Fruit fly (Drosophila melanogaster): Measurements from ENCODE around the gene Cpr65Ay.
"Not testable (repeated sequence)": the region's sequence is repeated elsewhere in the genome, so short reads cannot be mapped to it uniquely, and the experiment has no call there.

Gene Cpr65Ay

DNA sequence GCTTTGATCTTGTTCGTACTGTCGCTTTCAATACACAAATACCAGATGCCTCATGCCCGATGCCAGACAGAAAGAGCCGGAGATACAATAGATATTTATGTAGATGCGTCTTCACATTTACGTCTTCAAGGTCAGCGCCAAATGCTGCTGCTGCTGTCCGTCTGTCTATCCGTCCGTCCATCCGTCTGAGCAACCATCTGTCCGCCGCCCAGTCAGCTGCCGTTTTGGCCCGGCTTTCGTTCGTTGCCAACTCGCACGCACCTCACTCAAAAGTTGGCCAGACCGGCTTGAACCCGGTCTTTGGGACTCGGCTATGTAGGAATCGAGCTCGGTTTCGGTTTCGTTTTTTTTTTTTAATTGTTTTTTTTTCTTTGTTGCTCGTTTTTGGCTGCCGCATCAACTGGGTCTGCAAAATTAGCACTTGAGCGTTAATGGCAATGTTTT, 3.5 kb downstream of the Cpr65Ay start:
- TF ChIP-seq CG8478 (optimal IDR thresholded peaks at IDR 0.05) (no peak), CTCF (optimal IDR thresholded peaks at IDR 0.05) (no peak)

DNA sequence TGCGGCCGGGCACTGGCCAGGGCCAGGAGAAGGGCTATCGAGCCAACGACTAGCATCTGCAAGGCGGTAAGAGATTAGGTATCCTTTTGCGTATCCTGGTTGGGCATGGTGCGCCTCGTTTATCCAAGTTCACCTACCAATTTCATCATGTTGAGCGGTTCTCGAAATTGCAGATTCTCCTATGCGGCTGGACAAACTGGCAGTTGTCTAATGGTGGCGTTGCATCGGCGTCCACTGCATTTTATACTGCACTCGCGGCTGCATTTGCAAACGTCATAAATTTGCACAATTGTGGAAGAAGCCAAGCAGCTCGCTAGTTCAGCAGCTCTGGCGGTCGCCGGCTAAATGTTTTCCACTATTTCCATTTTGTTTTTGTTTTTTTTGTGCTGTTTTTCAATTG, 5.9 kb downstream of the Cpr65Ay start, which contains the start of gene Acp65Aa:
Acp65Aa (minus strand) TSS at position 215 of the 400 bp plus-strand sequence.
- TF ChIP-seq CTCF (optimal IDR thresholded peaks at IDR 0.05) (no peak), CG8478 (optimal IDR thresholded peaks at IDR 0.05) (no peak)

dm6 chr3L:6150757-6151354, 7.6 kb downstream of the Cpr65Ay start, which contains the start of the genes Cpr65Ax2 and Lcp65Aa:
Gene Cpr65Ax2 (minus strand): TSS chr3L:6150857.
Gene Lcp65Aa (plus strand): TSS chr3L:6151304.
- TF ChIP-seq CG8478, CTCF (optimal IDR thresholded peaks at IDR 0.05): not testable (repeated sequence)

- not testable (repeated sequence) for TF ChIP-seq CTCF, CG8478 (optimal IDR thresholded peaks at IDR 0.05)
These were observed 9.2 kb downstream of the Cpr65Ay start, which contains the start of gene Lcp65Ab1 for dm6 chr3L:6149248-6149647. Gene Lcp65Ab1 (plus strand): TSS chr3L:6149548.

DNA sequence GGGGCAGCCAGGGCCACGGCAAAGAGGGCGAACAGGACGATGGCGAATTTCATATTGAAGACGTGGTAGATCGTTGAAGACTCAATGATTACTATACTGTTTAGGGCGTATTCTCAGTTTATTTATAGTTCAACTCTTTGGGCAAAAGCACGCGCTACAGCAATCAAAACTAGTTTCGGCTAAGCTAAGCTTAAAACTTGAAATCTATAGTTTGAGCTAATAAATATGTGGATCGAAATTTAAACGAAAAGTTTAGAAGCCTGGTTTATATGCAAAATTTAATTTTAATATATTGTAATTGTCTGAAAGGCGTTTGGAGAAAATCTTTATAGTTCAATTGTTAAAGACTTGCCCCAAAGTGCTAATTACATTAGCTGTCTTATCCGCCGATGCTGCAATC, 10.5 kb downstream of the Cpr65Ay start, which contains the start of gene Cpr65Ax1:
Cpr65Ax1 (minus strand) TSS at position 101 of the 400 bp plus-strand sequence.
- TF ChIP-seq CG8478, CTCF (optimal IDR thresholded peaks at IDR 0.05): not testable (repeated sequence)

dm6 chr3L:6146374-6146773, 12.1 kb downstream of the Cpr65Ay start, which contains the start of gene Lcp65Ab2:
Gene Lcp65Ab2 (plus strand): TSS chr3L:6146674.
- not testable (repeated sequence) for TF ChIP-seq CG8478, CTCF (optimal IDR thresholded peaks at IDR 0.05)

DNA sequence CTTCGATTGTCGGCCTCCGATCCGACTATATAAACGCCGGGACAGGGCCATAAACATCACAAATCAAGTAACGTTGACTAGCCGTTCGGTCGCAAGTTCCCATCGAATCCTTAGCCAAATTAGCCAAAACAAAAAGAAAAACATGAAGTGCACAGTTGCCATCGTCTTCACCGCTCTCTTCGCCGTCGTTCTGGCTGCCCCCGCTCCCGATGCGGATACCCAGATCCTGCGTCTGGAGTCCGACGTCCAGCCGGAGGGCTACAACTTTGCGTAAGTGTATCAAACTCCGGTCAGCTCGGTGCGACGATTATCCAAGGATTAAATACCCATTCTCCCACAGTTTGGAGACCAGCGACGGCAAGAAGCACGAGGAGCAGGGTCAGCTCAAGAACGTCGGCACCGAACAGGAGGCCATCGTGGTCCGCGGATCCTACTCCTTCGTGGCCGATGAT, 13.6 kb downstream of the Cpr65Ay start, which contains the start of gene Lcp65Ac:
Lcp65Ac (plus strand) TSS at position 51 of the 452 bp plus-strand sequence.
- TF ChIP-seq CTCF (optimal IDR thresholded peaks at IDR 0.05): no peak
- no peak for TF ChIP-seq CG8478 (optimal IDR thresholded peaks at IDR 0.05)

dm6 chr3L:6143188-6143755, 15.2 kb downstream of the Cpr65Ay start, which contains the start of gene Lcp65Ad:
Gene Lcp65Ad (plus strand): TSS chr3L:6143395.
- no peak for TF ChIP-seq CTCF (optimal IDR thresholded peaks at IDR 0.05)
- no peak for TF ChIP-seq CG8478 (optimal IDR thresholded peaks at IDR 0.05)

DNA sequence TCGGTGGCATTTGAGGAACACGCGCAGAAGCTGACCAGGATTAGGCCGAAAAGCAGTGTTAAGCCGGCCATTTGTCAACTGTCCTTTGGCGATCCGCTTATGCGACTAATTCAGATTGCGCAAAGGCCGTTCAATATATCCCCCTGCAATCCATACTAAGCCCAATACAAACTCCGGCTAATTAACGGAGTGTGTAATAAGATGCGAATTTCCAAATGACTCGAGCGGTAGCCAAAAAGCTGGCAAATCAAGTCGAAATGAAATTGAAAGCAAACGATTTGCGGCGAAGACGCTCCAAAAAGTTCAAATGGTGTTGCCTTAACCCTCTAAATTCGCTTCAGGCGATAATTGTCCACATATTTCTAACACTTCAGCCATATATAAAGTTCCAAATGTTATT, 16.1 kb downstream of the Cpr65Ay start, which contains the start of gene Cpr65Aw:
Cpr65Aw (minus strand) TSS at position 101 of the 400 bp plus-strand sequence.
- no peak for TF ChIP-seq CTCF (optimal IDR thresholded peaks at IDR 0.05)
- no peak for TF ChIP-seq CG8478 (optimal IDR thresholded peaks at IDR 0.05)

DNA sequence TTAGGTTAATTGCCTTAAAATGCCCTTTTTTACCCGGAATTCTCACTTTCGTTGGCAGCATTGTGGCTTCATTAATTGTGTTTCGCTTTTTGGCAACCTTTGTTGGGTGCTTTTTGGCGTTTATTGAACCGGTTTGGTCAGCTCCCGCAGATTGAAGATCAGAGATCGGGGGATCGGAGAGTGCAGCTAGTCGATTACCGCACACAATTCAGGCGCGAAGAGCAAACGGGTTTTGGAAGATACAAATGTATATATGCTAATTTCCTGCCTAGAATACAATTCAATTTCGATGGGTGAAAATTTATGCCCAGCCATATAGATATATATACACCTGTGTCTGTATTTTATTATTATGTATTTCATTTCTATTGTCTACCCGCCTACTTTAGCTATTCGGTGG, 16.9 kb downstream of the Cpr65Ay start:
- no peak for TF ChIP-seq CG8478 (optimal IDR thresholded peaks at IDR 0.05)
- TF ChIP-seq CTCF (optimal IDR thresholded peaks at IDR 0.05): no peak

DNA sequence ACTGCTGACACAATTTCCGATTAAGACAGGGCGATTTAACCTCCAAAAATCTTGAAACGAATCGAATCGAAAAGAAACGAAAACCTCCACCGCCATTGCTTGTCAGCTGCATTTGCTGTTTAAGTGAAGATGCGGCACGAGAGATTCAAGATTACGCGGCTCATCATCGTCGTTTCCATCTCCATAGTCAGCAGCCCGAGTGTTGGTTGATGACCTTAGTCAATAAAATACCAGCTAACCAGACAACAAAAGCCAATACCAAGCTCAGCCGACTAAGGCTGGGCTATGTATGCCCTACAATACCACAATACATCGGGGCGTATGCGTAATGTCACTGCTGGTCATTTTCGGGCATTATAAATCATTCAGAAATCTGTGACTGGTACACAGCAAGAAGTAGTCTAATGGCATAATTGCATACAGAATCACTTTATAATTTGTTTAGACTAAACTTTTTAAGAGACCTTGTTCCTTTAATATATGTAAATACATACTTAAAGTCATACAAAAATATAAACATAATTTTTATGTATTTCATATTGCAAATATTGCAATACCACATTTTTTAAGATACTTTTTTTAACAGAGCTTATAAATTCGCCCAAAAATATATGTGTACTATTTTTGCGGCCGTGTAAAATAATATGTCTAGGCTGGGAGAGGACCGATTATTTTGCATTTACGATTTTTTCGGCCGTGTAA, 17.5 kb downstream of the Cpr65Ay start:
- TF ChIP-seq CG8478 (optimal IDR thresholded peaks at IDR 0.05): no peak
- TF ChIP-seq CTCF (optimal IDR thresholded peaks at IDR 0.05): no peak

DNA sequence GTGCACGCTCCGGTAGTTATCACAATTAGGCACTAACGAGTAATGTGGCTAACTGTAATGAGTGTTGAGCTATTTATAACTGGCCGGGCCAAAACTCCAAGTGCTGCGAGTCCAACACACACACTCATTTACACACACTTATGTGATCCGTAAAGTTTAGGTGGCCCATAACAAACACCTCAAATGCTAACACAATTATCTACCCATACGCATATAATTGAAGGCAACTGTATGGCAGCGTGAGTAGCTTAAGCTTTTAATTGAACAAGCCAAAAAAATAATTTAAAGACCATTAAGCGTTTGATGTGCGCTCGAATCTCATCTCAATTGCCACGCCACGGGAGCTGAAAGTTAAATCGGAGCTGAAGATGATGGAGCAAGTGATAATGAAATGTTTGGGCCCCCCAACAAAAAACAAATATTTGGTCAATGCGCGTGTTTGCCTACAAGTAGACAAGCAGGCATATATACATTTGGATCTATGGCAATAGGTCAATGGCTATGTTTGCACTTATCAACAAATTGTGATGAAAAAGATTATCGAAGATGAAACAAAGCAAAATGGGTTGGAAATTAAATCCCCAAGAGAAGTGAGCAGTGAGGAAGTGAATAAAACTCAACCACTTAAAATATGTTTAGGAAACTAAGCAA, 18.4 kb downstream of the Cpr65Ay start, which contains the start of gene Cpr65Av:
Cpr65Av (minus strand) TSS at position 51 of the 651 bp plus-strand sequence.
- TF ChIP-seq CG8478 (optimal IDR thresholded peaks at IDR 0.05): no peak
- TF ChIP-seq CTCF (optimal IDR thresholded peaks at IDR 0.05): no peak

DNA sequence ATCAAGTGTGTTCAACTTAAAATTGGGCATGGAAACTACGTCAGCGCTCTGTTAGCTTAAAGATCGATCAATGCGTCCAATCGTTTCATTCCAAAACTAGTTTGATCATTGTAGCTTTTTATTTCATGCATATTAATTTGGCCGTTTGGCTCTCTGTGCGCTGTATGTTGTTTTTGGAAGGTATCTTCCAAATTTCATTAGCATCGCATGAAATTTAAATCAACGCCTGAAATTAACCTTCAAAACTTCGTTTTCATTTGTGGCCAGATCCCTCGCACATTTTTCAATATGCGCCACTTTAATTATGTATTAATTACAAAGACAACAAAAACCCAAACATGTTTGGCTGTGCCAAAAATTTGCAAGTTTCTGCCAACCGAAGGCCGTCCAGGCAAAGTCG, 19.8 kb downstream of the Cpr65Ay start:
- TF ChIP-seq CTCF (optimal IDR thresholded peaks at IDR 0.05): no peak
- no peak for TF ChIP-seq CG8478 (optimal IDR thresholded peaks at IDR 0.05)

DNA sequence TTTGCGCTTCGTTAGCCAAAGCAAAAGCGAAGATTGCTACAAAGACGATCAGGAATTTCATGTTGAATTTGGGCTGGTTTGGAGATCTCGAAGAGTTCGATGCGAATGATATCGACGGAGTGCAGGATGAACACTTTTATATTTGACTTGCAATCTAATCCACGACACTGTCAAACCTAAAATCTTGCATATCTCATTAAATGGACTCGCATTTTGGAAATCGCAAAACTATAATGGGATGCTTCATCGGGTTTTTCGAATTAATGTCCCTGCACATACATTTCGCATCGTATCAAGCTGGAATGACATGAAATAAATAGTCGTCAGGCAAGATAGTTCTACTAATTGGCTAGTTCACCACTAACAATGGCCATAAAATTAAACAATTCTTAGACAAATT, 20.4 kb downstream of the Cpr65Ay start, which contains the start of gene Lcp65Ae:
Lcp65Ae (minus strand) TSS at position 101 of the 400 bp plus-strand sequence.
- no peak for TF ChIP-seq CTCF (optimal IDR thresholded peaks at IDR 0.05)
- no peak for TF ChIP-seq CG8478 (optimal IDR thresholded peaks at IDR 0.05)
